Fruit fly (Drosophila melanogaster): Measurements from ENCODE around the gene fru.

- TF ChIP-seq EcR (GFP tag; optimal IDR thresholded peaks at IDR 0.05), result no peak
- no peak for TF ChIP-seq Dll (optimal IDR thresholded peaks at IDR 0.05)
- no peak for TF ChIP-seq CG8478 (optimal IDR thresholded peaks at IDR 0.05)
- TF ChIP-seq pan (optimal IDR thresholded peaks at IDR 0.05), result no peak
- TF ChIP-seq psq (optimal IDR thresholded peaks at IDR 0.05), result no peak
Measured at dm6 chr3R:18565073-18565472, 19.7 kb upstream of the fru start, which contains the start of the genes CG43210 and hemo.

Measured in whole organism.